Worm (Caenorhabditis elegans) whole organism, L3 larva: ENCODE results near the gene anoh-2.

ENCODE experiments used
- ZK546.5 ChIP-seq: sonication (generic microtip); optimal IDR thresholded peaks from 2 replicates; lab custom pipeline; 2017; ENCODE audit warnings: missing biosample characterization, missing genetic modification characterization
- ceh-16 ChIP-seq: sonication (generic microtip); optimal IDR thresholded peaks from 2 replicates; lab custom pipeline; 2017; ENCODE audit warnings: missing biosample characterization, missing genetic modification characterization
- egl-27 ChIP-seq: sonication (generic microtip); optimal IDR thresholded peaks from 4 replicates; lab custom pipeline; 2017; ENCODE audit warnings: missing biosample characterization, missing genetic modification reagents, missing genetic modification characterization
- elt-2 ChIP-seq: sonication (generic microtip); optimal IDR thresholded peaks from 2 replicates; lab custom pipeline; 2016; ENCODE audit warnings: missing genetic modification reagents, mild to moderate bottlenecking, missing genetic modification characterization, missing compliant biosample characterization
- fkh-10 ChIP-seq: sonication (generic microtip); optimal IDR thresholded peaks from 2 replicates; lab custom pipeline; 2017; ENCODE audit warnings: missing biosample characterization, missing genetic modification reagents, missing genetic modification characterization
- lin-39 ChIP-seq: fragments of 150-350 bp; optimal IDR thresholded peaks from 2 replicates; lab custom pipeline; 2018; ENCODE audit warnings: missing biosample characterization, missing genetic modification reagents, missing genetic modification characterization
- nhr-237 ChIP-seq: fragments of 150-350 bp; optimal IDR thresholded peaks from 2 replicates; lab custom pipeline; 2014; ENCODE audit warnings: missing biosample characterization, missing genetic modification characterization
- nhr-43 ChIP-seq: sonication (generic microtip); optimal IDR thresholded peaks from 2 replicates; lab custom pipeline; 2016; ENCODE audit warnings: mild to moderate bottlenecking, missing genetic modification characterization, missing compliant biosample characterization; ENCODE audit not compliant: poor library complexity, severe bottlenecking
- pha-4 ChIP-seq: fragments of 150-350 bp; optimal IDR thresholded peaks from 2 replicates; lab custom pipeline; 2014; ENCODE audit warnings: missing biosample characterization, missing genetic modification reagents, missing genetic modification characterization
- pqm-1 ChIP-seq: fragments of 150-350 bp; optimal IDR thresholded peaks from 2 replicates; lab custom pipeline; 2017; ENCODE audit warnings: missing biosample characterization, missing genetic modification characterization, inconsistent platforms
- skn-1 ChIP-seq: fragments of 150-350 bp; optimal IDR thresholded peaks from 2 replicates; lab custom pipeline; 2014; ENCODE audit warnings: missing biosample characterization, missing genetic modification characterization
- zag-1 ChIP-seq: fragments of 150-350 bp; optimal IDR thresholded peaks from 2 replicates; lab custom pipeline; 2014; ENCODE audit warnings: missing biosample characterization, missing genetic modification characterization
- ztf-4 ChIP-seq: fragments of 150-350 bp; optimal IDR thresholded peaks from 2 replicates; lab custom pipeline; 2014; ENCODE audit warnings: missing biosample characterization, missing genetic modification characterization

DNA sequence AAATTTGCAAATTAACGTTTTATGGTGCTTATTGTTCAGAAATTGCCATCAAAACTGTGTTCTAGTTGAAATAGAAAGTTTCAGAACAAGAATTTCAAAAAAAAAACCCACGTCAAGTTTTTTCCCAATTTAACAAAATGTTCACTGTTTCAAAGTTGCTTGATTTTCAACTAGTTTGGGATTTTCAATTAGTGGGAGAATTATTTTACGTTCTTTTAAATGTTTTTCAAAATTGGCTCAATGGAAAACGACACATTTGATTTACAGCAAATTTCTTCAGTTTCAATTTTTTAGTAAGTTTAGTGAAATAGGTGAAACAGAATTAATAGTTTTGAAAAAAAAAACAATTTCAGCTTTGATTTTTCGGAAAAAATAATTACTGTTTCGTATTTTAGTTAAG, 49.5 kb upstream of the anoh-2 start:
- TF ChIP-seq ceh-16 (tag; lab: Kevin White, UChicago): no peak
- TF ChIP-seq lin-39 (tag; lab: Kevin White, UChicago): no peak
- TF ChIP-seq fkh-10: no peak
- TF ChIP-seq skn-1 (tag; lab: Kevin White, UChicago): no peak
- TF ChIP-seq nhr-237 (tag; lab: Kevin White, UChicago): no peak
- no peak for TF ChIP-seq pha-4
- TF ChIP-seq ZK546.5: no peak
- no peak for TF ChIP-seq pqm-1 (tag; lab: Kevin White, UChicago)
- no peak for TF ChIP-seq egl-27 (tag; lab: Kevin White, UChicago)
- no peak for TF ChIP-seq ztf-4 (tag; lab: Kevin White, UChicago)
- no peak for TF ChIP-seq nhr-43 (tag; lab: Kevin White, UChicago)
- no peak for TF ChIP-seq zag-1
- TF ChIP-seq elt-2 (tag; lab: Kevin White, UChicago): no peak
